Worm (Caenorhabditis elegans) whole organism, L3 larva: ENCODE results near the gene act-2.

ENCODE experiments used
- daf-12 ChIP-seq: fragments of 150-350 bp; optimal IDR thresholded peaks from 2 replicates; lab custom pipeline; 2014; ENCODE audit warnings: missing biosample characterization, missing genetic modification reagents, missing genetic modification characterization
- nhr-28 ChIP-seq: fragments of 150-350 bp; optimal IDR thresholded peaks from 2 replicates; lab custom pipeline; 2014; ENCODE audit warnings: missing biosample characterization, missing genetic modification characterization

- TF ChIP-seq daf-12 (tag; lab: Kevin White, UChicago) (no peak), nhr-28 (tag; lab: Kevin White, UChicago) (no peak)
These were observed 34.2 kb downstream of the act-2 start, which contains the start of gene C45B11.6 for ce11 chrV:11043767-11044166.
